Fruit fly (Drosophila melanogaster): ENCODE results near the gene NijA.
A peak's percentile ranks its signal among the peaks of the same experiment; 100 is the strongest.

The NijA gene

dm6 chr3L:10682725-10683367 is 13.8 kb downstream of the NijA start (continued):
- TF ChIP-seq CG14710 (tag; optimal IDR thresholded peaks at IDR 0.05): peak; percentile 97
- TF ChIP-seq CG15514 (GFP tag; optimal IDR thresholded peaks at IDR 0.05): peak; percentile 92
- peak; percentile 83 for TF ChIP-seq MBD-R2 (GFP tag; IDR thresholded peaks at IDR 0.05)
- TF ChIP-seq E2f2 (GFP tag; IDR thresholded peaks at IDR 0.05): peak; percentile 87
- TF ChIP-seq br (optimal IDR thresholded peaks at IDR 0.05): no peak
- peak; percentile 96 for TF ChIP-seq Dek (tag; optimal IDR thresholded peaks at IDR 0.05)
- TF ChIP-seq p53 (GFP tag; optimal IDR thresholded peaks at IDR 0.05): no peak
- TF ChIP-seq CG2202 (tag; optimal IDR thresholded peaks at IDR 0.05): peak; percentile 92
- peak; percentile 67 for TF ChIP-seq crc (GFP tag; optimal IDR thresholded peaks at IDR 0.05)
- peak; percentile 46 for TF ChIP-seq CG31365 (tag; optimal IDR thresholded peaks at IDR 0.05)
- TF ChIP-seq CG43689 (GFP tag; IDR thresholded peaks at IDR 0.05): peak; percentile 94
- TF ChIP-seq ac (GFP tag; optimal IDR thresholded peaks at IDR 0.05): peak; percentile 83
- peak; percentile 48 for TF ChIP-seq pnt (GFP tag; optimal IDR thresholded peaks at IDR 0.05)
- peak; percentile 99 for TF ChIP-seq CG12391 (tag; optimal IDR thresholded peaks at IDR 0.05)
- peak; percentile 86 to 98 for TF ChIP-seq dpn (GFP tag; optimal IDR thresholded peaks at IDR 0.05)
- TF ChIP-seq Hr3 (GFP tag; optimal IDR thresholded peaks at IDR 0.05): peak; percentile 98
- peak; percentile 28 for TF ChIP-seq pfk (GFP tag; optimal IDR thresholded peaks at IDR 0.05)
- peak; percentile 99 for TF ChIP-seq CG7839 (tag; optimal IDR thresholded peaks at IDR 0.05)
- TF ChIP-seq CG3838 (GFP tag; optimal IDR thresholded peaks at IDR 0.05): peak; percentile 88
- 0 out of 3 replicates have a peak, but pooled peaks have one; percentile 10 for TF ChIP-seq Doc3 (GFP tag; IDR thresholded peaks at IDR 0.05; ENCODE audit: partially characterized antibody)
- TF ChIP-seq gsb (GFP tag; IDR thresholded peaks at IDR 0.05): peak; percentile 95
- peak; percentile 99 for TF ChIP-seq CG2712 (tag; optimal IDR thresholded peaks at IDR 0.05)
- TF ChIP-seq CG4328 (GFP tag; optimal IDR thresholded peaks at IDR 0.05): peak; percentile 98
- TF ChIP-seq Ravus (GFP tag; IDR thresholded peaks at IDR 0.05): peak; percentile 90
- peak; percentile 82 for TF ChIP-seq maf-S (GFP tag; optimal IDR thresholded peaks at IDR 0.05)
- peak; percentile 90 for TF ChIP-seq lbe (GFP tag; optimal IDR thresholded peaks at IDR 0.05)
- peak; percentile 99 for TF ChIP-seq Hmr (GFP tag; optimal IDR thresholded peaks at IDR 0.05)
- TF ChIP-seq Side (GFP tag; optimal IDR thresholded peaks at IDR 0.05): peak; percentile 58
- peak; percentile 96 for TF ChIP-seq CG32532 (GFP tag; IDR thresholded peaks at IDR 0.05)
- TF ChIP-seq Sox100B (GFP tag; optimal IDR thresholded peaks at IDR 0.05): peak; percentile 100
- TF ChIP-seq danr (GFP tag; IDR thresholded peaks at IDR 0.05): peak; percentile 97
- TF ChIP-seq Dbx (GFP tag; IDR thresholded peaks at IDR 0.05): peak; percentile 97
- peak; percentile 97 for TF ChIP-seq CG7372 (GFP tag; IDR thresholded peaks at IDR 0.05)
- TF ChIP-seq CG1024 (GFP tag; IDR thresholded peaks at IDR 0.05): peak; percentile 84
- peak; percentile 65 for TF ChIP-seq CG9797 (GFP tag; optimal IDR thresholded peaks at IDR 0.05)
- TF ChIP-seq chm (GFP tag; IDR thresholded peaks at IDR 0.05): peak; percentile 89
- TF ChIP-seq CG4404 (GFP tag; IDR thresholded peaks at IDR 0.05): peak; percentile 94
- TF ChIP-seq CG17328 (GFP tag; IDR thresholded peaks at IDR 0.05): peak; percentile 93
- TF ChIP-seq cg (GFP tag; optimal IDR thresholded peaks at IDR 0.05): peak; percentile 54
- TF ChIP-seq CG12299 (tag; optimal IDR thresholded peaks at IDR 0.05): peak; percentile 96
- TF ChIP-seq sim (GFP tag; IDR thresholded peaks at IDR 0.05): peak; percentile 86
- peak; percentile 42 for TF ChIP-seq sima (GFP tag; optimal IDR thresholded peaks at IDR 0.05)
- peak; percentile 95 for TF ChIP-seq CG2120 (GFP tag; optimal IDR thresholded peaks at IDR 0.05)
- TF ChIP-seq chinmo (GFP tag; IDR thresholded peaks at IDR 0.05; ENCODE audit: partially characterized antibody): peak; percentile 87
- TF ChIP-seq CG5953 (GFP tag; IDR thresholded peaks at IDR 0.05): peak; percentile 92
- TF ChIP-seq sr (GFP tag; IDR thresholded peaks at IDR 0.05): peak; percentile 86
- TF ChIP-seq CG10462 (GFP tag; optimal IDR thresholded peaks at IDR 0.05): peak; percentile 96
- TF ChIP-seq CG6683 (GFP tag; optimal IDR thresholded peaks at IDR 0.05): peak; percentile 98
- TF ChIP-seq caup (GFP tag; optimal IDR thresholded peaks at IDR 0.05; ENCODE audit: severe bottlenecking): peak; percentile 98
- TF ChIP-seq CG1529 (GFP tag; optimal IDR thresholded peaks at IDR 0.05): peak; percentile 98
